Worm (Caenorhabditis elegans) whole organism, dauer: Measurements from ENCODE around the gene K05F6.14.

Experiments
- unc-62 ChIP-seq: sonication (generic microtip); optimal IDR thresholded peaks from 2 replicates; lab custom pipeline; 2017; ENCODE audit warnings: missing biosample characterization, missing genetic modification reagents, missing genetic modification characterization

Gene K05F6.14

DNA sequence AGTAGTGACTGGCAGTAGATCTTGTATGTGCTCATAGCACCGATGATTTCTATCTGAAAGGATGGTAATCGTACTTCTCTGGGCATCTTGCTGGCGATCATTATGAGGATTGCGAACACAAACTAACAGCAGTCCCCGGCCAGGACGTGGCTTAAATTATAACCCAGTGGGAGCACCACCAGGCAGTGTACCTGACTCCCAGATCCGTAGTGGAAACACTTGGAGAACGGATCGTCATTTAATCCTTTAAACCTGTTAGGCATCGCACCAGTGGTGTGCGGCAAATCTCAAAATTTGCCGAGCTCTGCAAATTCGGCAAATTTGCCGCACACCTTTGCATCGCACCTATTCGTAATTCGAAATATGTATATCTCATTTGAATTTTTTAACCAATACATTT, 5.7 kb downstream of the K05F6.14 start, which contains the start of gene K05F6.8:
K05F6.8 (minus strand) TSS at position 101 of the 400 bp plus-strand sequence.
- TF ChIP-seq unc-62 (GFP tag; lab: Kevin White, UChicago) = no peak

ce11 chrII:1568214-1568613, 6.3 kb downstream of the K05F6.14 start, which contains the start of gene fbxb-49:
TSS of gene fbxb-49 (plus strand) at chrII:1568514.
- TF ChIP-seq unc-62 (GFP tag; lab: Kevin White, UChicago) = no peak

DNA sequence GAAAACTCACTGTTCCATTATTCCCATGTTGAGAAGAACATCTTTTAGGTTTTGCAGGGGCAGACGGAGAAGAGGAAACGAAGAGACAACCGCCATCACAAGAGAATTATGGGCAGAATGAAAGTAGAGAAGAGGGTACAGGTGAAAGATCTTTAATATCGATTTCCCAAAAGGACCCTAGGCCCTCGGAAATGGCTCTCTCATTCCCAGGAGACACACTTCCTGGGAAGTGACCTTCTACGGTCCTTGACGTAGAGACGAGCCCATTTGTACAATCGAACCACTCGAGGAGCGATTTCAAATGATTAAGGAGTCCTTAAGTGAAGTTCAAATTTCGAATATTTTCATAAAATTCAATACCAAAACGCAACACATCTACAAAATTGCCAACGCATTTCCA, 9.1 kb downstream of the K05F6.14 start, which contains the start of gene fbxb-46:
fbxb-46 (minus strand) TSS at position 101 of the 400 bp plus-strand sequence.
- no peak for TF ChIP-seq unc-62 (GFP tag; lab: Kevin White, UChicago)

DNA sequence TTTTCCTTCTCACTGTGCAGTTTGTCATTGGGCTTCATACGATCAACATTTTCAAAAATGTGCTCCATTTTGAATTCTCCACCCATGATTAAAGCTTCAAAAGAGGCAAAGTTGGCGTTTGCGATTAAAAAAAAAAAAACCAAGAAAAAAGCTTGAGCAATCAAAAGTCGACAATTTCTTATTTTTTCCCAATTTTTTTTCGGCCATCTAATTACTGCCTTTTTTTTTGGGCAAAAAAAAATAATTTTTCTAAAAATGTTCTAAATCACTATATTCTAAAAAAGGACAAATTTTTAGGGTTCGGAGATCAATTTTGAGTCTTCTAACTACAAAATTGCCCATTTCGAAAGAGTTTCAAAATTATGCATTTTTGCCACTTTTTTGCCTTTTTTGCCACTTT, 14.1 kb downstream of the K05F6.14 start, which contains the start of gene K05F6.10:
K05F6.10 (minus strand) TSS at position 101 of the 400 bp plus-strand sequence.
- no peak for TF ChIP-seq unc-62 (GFP tag; lab: Kevin White, UChicago)

DNA sequence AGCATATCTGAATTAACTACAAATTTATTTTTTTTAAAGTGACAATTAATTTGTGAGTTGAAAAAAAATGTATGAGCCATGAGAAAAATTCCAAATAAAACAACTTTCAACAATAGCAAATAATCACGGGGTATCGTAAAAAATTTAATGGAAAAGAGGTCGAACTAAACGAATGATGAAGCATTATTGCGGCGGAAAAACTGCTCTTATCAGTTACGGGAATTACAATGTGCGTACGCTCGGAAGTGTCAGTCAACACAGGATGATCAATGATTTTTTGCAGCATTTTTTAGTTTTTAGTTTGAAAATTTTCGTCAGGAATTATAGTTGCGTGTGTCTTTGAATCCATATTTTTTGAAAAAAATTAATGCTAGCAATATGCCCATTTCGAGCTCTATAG, 14.8 kb downstream of the K05F6.14 start:
- TF ChIP-seq unc-62 (GFP tag; lab: Kevin White, UChicago) = no peak

DNA sequence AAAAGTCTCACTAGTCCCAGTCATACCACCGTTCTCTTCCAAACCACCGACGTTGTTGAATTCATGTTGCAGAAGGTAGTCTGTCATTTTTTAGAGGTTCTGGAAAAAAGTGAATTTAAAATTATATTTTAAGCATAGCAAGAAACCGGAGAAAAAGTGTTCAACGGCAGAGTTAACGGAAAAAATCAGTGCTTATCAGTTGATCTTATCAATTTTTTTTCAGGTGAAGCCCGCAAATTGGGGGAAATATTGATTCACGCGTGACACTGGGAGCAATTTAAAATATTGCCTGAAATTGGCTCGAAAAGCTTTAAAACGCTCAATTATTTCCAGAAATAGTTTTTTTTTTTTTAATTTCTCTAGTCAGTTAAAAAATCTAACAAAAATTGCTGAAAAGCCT, 17.9 kb downstream of the K05F6.14 start, which contains the start of gene math-38:
math-38 (minus strand) TSS at position 101 of the 400 bp plus-strand sequence.
- TF ChIP-seq unc-62 (GFP tag; lab: Kevin White, UChicago) = no peak

- no peak for TF ChIP-seq unc-62 (GFP tag; lab: Kevin White, UChicago)
Observed at ce11 chrII:1584140-1584539, 22.2 kb downstream of the K05F6.14 start, which contains the start of gene clec-21. TSS of gene clec-21 (minus strand) at chrII:1584240.

- TF ChIP-seq unc-62 (GFP tag; lab: Kevin White, UChicago) = no peak
Observed at ce11 chrII:1586305-1586704, 24.3 kb downstream of the K05F6.14 start, which contains the start of gene T07H3.8. TSS of gene T07H3.8 (plus strand) at chrII:1586605.

- TF ChIP-seq unc-62 (GFP tag; lab: Kevin White, UChicago) = no peak
Observed at ce11 chrII:1589845-1590244, 27.9 kb downstream of the K05F6.14 start, which contains the start of gene T07H3.7. TSS of gene T07H3.7 (minus strand) at chrII:1589945.

DNA sequence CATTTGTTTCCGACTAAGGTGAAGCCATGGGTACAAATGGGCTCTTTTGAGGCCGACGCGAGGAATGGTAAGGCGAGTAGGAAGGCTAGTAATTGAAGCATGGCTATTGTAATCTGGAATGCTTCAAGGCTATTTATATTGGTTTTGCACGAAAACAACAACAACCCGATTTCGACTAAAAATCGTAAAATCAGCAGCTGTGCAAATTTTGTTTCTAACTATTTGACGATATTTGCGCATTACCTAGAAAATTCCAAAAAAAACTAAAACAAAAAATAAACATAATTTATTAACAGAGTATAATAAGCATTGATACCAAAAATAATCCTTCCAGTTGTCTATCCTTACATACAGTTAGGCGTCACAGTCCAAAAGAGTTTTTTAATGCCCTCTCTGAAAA, 33.2 kb downstream of the K05F6.14 start, which contains the start of gene clec-20:
clec-20 (minus strand) TSS at position 101 of the 400 bp plus-strand sequence.
- TF ChIP-seq unc-62 (GFP tag; lab: Kevin White, UChicago) = no peak

DNA sequence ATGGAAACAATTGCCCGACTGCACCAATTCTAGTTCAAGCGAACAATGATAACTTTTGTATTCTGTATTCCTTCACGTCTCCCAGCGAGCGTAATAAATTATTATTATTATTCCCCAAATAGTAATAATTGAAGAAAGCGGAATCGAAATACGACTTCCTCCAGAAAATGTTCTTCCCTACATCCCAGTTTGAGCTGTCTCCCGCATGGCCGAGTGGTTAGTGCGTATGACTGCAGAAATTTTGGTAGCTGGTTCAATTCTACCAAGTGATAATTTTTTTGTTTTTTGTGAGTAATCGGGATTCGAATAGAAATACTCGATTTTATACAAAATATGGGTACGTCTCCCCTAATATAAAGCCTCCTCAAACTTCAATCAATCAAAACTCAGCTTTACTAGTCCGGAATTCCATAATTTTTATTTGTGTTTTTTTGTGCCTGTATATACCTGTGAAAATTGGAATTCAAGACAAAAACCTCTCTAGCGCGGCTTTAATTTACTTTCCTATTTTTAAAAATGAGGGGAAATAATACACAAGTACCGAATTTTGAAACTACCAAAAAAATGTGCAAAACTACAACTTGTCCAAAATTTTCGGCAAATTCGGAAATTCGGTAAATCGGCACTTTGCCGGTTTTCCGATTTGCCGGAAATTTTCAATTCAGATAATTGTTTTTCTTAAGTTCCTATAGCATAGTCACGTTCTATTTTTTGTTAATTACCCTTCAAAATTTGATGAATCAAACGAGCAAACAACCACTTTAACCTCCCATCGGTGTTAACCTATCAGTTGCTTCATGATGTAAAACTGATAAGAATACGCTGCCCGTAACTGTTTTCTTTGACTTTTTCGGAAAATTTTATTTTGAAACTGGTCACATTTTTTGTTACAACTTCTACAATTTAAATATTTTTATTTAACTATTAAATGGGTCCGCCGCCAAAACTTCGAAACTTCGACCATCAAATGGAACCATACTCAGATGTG, 35.4 kb downstream of the K05F6.14 start, which contains the start of gene bath-46:
bath-46 (plus strand) TSS at position 806 of the 988 bp plus-strand sequence.
- no peak for TF ChIP-seq unc-62 (GFP tag; lab: Kevin White, UChicago)

ce11 chrII:1600661-1601060, 38.7 kb downstream of the K05F6.14 start, which contains the start of gene bath-26:
TSS of gene bath-26 (minus strand) at chrII:1600761.
- no peak for TF ChIP-seq unc-62 (GFP tag; lab: Kevin White, UChicago)

ce11 chrII:1601507-1601906, 39.5 kb downstream of the K05F6.14 start, which contains the start of gene bath-47:
TSS of gene bath-47 (plus strand) at chrII:1601811.
- no peak for TF ChIP-seq unc-62 (GFP tag; lab: Kevin White, UChicago)

DNA sequence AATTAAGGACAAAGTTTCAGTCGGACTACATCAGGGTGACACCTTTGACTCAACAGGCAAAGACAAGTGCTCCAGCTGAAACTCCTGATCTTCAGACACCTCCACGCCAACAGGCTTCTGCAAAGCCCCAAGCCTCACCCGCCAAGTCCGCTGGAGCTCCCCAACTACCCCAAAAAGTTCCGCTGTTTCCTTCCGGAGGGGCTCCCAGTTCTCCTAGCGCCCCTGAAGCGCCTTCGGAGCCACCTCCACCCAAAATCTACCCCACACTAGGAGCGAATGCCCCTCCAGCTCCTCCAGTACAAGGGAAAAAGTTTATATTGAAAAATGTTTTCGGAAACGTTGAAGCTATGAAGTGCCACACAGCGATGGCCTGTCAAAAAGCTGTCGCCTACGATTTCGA, 41.1 kb downstream of the K05F6.14 start:
- TF ChIP-seq unc-62 (GFP tag; lab: Kevin White, UChicago) = no peak

- TF ChIP-seq unc-62 (GFP tag; lab: Kevin White, UChicago) = no peak
Observed at ce11 chrII:1605010-1605409, 43.0 kb downstream of the K05F6.14 start.

ce11 chrII:1606079-1606478, 44.1 kb downstream of the K05F6.14 start, which contains the start of gene bath-33:
TSS of gene bath-33 (minus strand) at chrII:1606179.
- TF ChIP-seq unc-62 (GFP tag; lab: Kevin White, UChicago) = no peak
